Worm (Caenorhabditis elegans) whole organism, L4/young adult: ENCODE results near the gene C14B1.12.

Experiments used
- W03F9.2 ChIP-seq: fragments of 150-350 bp; optimal IDR thresholded peaks from 2 replicates; lab custom pipeline; 2014; ENCODE audit warnings: missing biosample characterization, missing genetic modification characterization
- dao-5 ChIP-seq: sonication (generic microtip); optimal IDR thresholded peaks from 2 replicates; lab custom pipeline; 2016; ENCODE audit warnings: missing genotype, missing genetic modification characterization, moderate library complexity, missing compliant biosample characterization
- him-1 ChIP-seq: sonication (generic microtip); optimal IDR thresholded peaks from 2 replicates; lab custom pipeline; 2016; ENCODE audit warnings: missing genotype, missing genetic modification reagents, missing genetic modification characterization, missing compliant biosample characterization

Gene C14B1.12

ce11 chrIII:3724880-3725279, at the start of gene C14B1.12:
Gene C14B1.12, minus strand, starts transcription at chrIII:3724980.
- no peak for TF ChIP-seq W03F9.2 (tag; lab: Kevin White, UChicago)
- TF ChIP-seq him-1 (tag; lab: Kevin White, UChicago), result no peak
- TF ChIP-seq dao-5, result no peak

- no peak for TF ChIP-seq dao-5
- no peak for TF ChIP-seq W03F9.2 (tag; lab: Kevin White, UChicago)
- no peak for TF ChIP-seq him-1 (tag; lab: Kevin White, UChicago)
Measured at ce11 chrIII:3774550-3774949, 49.8 kb upstream of the C14B1.12 start.

- TF ChIP-seq him-1 (tag; lab: Kevin White, UChicago) (no peak), W03F9.2 (tag; lab: Kevin White, UChicago) (no peak), dao-5 (no peak)
Measured at ce11 chrIII:3773173-3773572, 48.4 kb upstream of the C14B1.12 start, which contains the start of gene lec-4. Gene lec-4, minus strand, starts transcription at chrIII:3773326.

- TF ChIP-seq dao-5, result no peak
- TF ChIP-seq him-1 (tag; lab: Kevin White, UChicago), result no peak
- TF ChIP-seq W03F9.2 (tag; lab: Kevin White, UChicago), result no peak
Measured at ce11 chrIII:3768200-3768599, 43.4 kb upstream of the C14B1.12 start, which contains the start of gene gmeb-3. Gene gmeb-3, plus strand, starts transcription at chrIII:3768500.

- TF ChIP-seq W03F9.2 (tag; lab: Kevin White, UChicago) (no peak), dao-5 (no peak), him-1 (tag; lab: Kevin White, UChicago) (no peak)
Measured at ce11 chrIII:3765460-3765859, 40.7 kb upstream of the C14B1.12 start, which contains the start of gene C44F1.1. Gene C44F1.1, minus strand, starts transcription at chrIII:3765560.

ce11 chrIII:3764584-3764983, 39.8 kb upstream of the C14B1.12 start:
- TF ChIP-seq him-1 (tag; lab: Kevin White, UChicago) (no peak), W03F9.2 (tag; lab: Kevin White, UChicago) (no peak), dao-5 (no peak)

ce11 chrIII:3764043-3764442, 39.3 kb upstream of the C14B1.12 start:
- TF ChIP-seq W03F9.2 (tag; lab: Kevin White, UChicago), result no peak
- TF ChIP-seq him-1 (tag; lab: Kevin White, UChicago), result no peak
- no peak for TF ChIP-seq dao-5

- TF ChIP-seq him-1 (tag; lab: Kevin White, UChicago) (no peak), W03F9.2 (tag; lab: Kevin White, UChicago) (no peak), dao-5 (no peak)
Measured at ce11 chrIII:3759312-3759711, 34.5 kb upstream of the C14B1.12 start, which contains the start of gene arcp-1. Gene arcp-1, minus strand, starts transcription at chrIII:3759412.

- TF ChIP-seq W03F9.2 (tag; lab: Kevin White, UChicago) (no peak), dao-5 (no peak), him-1 (tag; lab: Kevin White, UChicago) (no peak)
Measured at ce11 chrIII:3745138-3745537, 20.4 kb upstream of the C14B1.12 start, which contains the start of gene lin-48. Gene lin-48, plus strand, starts transcription at chrIII:3745438.

- TF ChIP-seq W03F9.2 (tag; lab: Kevin White, UChicago) (no peak), dao-5 (no peak), him-1 (tag; lab: Kevin White, UChicago) (no peak)
Measured at ce11 chrIII:3743367-3743766, 18.6 kb upstream of the C14B1.12 start.

- no peak for TF ChIP-seq dao-5
- TF ChIP-seq W03F9.2 (tag; lab: Kevin White, UChicago), result no peak
- no peak for TF ChIP-seq him-1 (tag; lab: Kevin White, UChicago)
Measured at ce11 chrIII:3742090-3742489, 17.3 kb upstream of the C14B1.12 start.

- TF ChIP-seq him-1 (tag; lab: Kevin White, UChicago) (no peak), W03F9.2 (tag; lab: Kevin White, UChicago) (no peak), dao-5 (no peak)
Measured at ce11 chrIII:3738331-3738730, 13.6 kb upstream of the C14B1.12 start.

ce11 chrIII:3737742-3738141, 13.0 kb upstream of the C14B1.12 start:
- TF ChIP-seq W03F9.2 (tag; lab: Kevin White, UChicago) (no peak), dao-5 (no peak), him-1 (tag; lab: Kevin White, UChicago) (no peak)

ce11 chrIII:3736302-3736701, 11.5 kb upstream of the C14B1.12 start, which contains the start of gene F34D10.4:
Gene F34D10.4, plus strand, starts transcription at chrIII:3736602.
- no peak for TF ChIP-seq dao-5
- no peak for TF ChIP-seq him-1 (tag; lab: Kevin White, UChicago)
- TF ChIP-seq W03F9.2 (tag; lab: Kevin White, UChicago), result no peak
